Worm (Caenorhabditis elegans) whole organism, midembryonic: ENCODE measurements around the gene R12B2.7.

Experiments
- T22C8.4 ChIP-seq: fragments of 200-800 bp; sonication (Bioruptor generic); IDR thresholded peaks from 2 replicates; pipeline ENCODE4 v1.3.6; 2022; ENCODE audit warnings: missing genetic modification characterization, missing compliant biosample characterization
- cog-1 ChIP-seq: sonication (generic microtip); optimal IDR thresholded peaks from 2 replicates; lab custom pipeline; 2016; ENCODE audit warnings: missing genetic modification characterization, missing compliant biosample characterization
- flt-1 ChIP-seq: fragments of 200-800 bp; sonication (Bioruptor generic); IDR thresholded peaks from 2 replicates; pipeline ENCODE4 v1.3.6; 2022; ENCODE audit warnings: missing genetic modification characterization, missing compliant biosample characterization
- klf-2 ChIP-seq: fragments of 200-800 bp; sonication (Bioruptor generic); conservative IDR thresholded peaks from 2 replicates; pipeline ENCODE4 v1.3.6; 2022; ENCODE audit warnings: missing genetic modification reagents, missing genetic modification characterization, missing compliant biosample characterization
- med-1 ChIP-seq: sonication (generic microtip); optimal IDR thresholded peaks from 2 replicates; lab custom pipeline; 2017; ENCODE audit warnings: missing genetic modification characterization, mild to moderate bottlenecking, missing compliant biosample characterization, antibody characterized with exemption, missing genetic modification reagents; ENCODE audit not compliant: insufficient read depth
- ref-1 ChIP-seq: fragments of 200-800 bp; sonication (Bioruptor generic); conservative IDR thresholded peaks from 2 replicates; pipeline ENCODE4 v1.3.6; 2022; ENCODE audit warnings: missing genetic modification reagents, missing genetic modification characterization, missing compliant biosample characterization
- tab-1 ChIP-seq: fragments of 200-800 bp; sonication (Bioruptor generic); IDR thresholded peaks from 2 replicates; pipeline ENCODE4 v1.3.6; 2022; ENCODE audit warnings: missing genetic modification characterization, missing compliant biosample characterization
- ztf-23 ChIP-seq: fragments of 200-800 bp; sonication (Bioruptor generic); IDR thresholded peaks from 2 replicates; pipeline ENCODE4 v1.3.6; 2022; ENCODE audit warnings: missing genetic modification reagents, missing genetic modification characterization, missing compliant biosample characterization
- ztf-29 ChIP-seq: fragments of 200-800 bp; sonication (Bioruptor generic); IDR thresholded peaks from 2 replicates; pipeline ENCODE4 v1.3.6; 2022; ENCODE audit warnings: missing genetic modification reagents, missing genetic modification characterization, missing compliant biosample characterization

Gene R12B2.7

DNA sequence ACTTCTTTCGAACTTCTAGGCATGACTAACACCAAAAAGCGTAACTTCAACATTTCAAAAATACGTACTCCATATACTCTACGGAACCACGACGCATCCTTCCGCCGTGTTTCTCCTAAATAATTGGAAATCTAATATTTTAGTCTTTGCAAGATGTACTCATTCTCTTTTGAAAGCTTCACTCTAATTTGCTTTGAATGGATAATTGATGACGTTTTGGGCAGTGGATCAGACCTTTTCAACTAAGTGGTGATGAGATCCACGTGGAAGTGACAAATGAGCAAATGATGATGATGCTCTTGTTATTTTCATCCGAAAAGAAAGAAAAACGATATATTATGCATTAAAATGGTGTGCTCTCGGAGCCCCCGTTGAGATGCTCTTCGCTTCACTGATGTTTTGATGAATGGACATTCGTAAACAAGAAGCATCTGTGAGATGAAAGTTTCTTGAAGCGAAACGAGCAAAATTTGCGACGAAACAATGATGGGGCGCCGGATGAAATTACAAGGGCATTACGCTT, 9.7 kb downstream of the R12B2.7 start:
- no peak for TF ChIP-seq T22C8.4 (GFP tag; lab: Robert Waterston, UW)
- TF ChIP-seq tab-1 = no peak
- no peak for TF ChIP-seq flt-1 (GFP tag; lab: Robert Waterston, UW)
- no peak for TF ChIP-seq klf-2 (GFP tag; lab: Robert Waterston, UW)
- TF ChIP-seq ztf-29 (GFP tag; lab: Robert Waterston, UW) = no peak
- TF ChIP-seq ref-1 = no peak
- TF ChIP-seq cog-1 (tag; lab: Kevin White, UChicago) = no peak
- no peak for TF ChIP-seq med-1
- TF ChIP-seq ztf-23 (GFP tag; lab: Robert Waterston, UW) = no peak

DNA sequence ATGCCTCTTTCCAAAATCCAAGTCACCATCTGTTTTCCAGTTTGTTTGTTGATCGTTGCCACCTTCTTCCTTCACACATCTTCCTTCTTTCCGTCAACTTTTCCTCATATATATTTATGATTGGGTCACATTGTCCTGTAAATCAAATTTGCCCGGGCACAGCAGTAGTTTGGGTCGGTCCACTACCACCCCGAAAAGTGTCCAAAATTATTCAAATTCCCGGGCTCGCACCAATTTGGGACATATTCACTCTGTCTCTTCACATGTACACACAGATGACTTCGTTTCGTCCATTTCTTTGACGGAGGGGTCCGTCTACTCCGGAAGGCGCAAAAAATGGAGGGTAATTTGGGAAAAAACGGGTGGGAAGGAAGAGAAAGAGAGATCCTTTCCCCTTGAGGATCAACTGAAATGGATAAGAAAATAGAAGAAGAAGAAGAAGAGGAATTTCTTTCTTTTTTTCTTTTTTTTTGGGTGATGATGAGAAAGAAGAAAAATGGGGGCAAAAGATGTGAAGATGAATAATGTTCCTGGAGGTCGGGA, 12.1 kb downstream of the R12B2.7 start:
- TF ChIP-seq ztf-23 (GFP tag; lab: Robert Waterston, UW) (no peak), med-1 (no peak), klf-2 (GFP tag; lab: Robert Waterston, UW) (no peak), tab-1 (no peak), T22C8.4 (GFP tag; lab: Robert Waterston, UW) (no peak), ref-1 (no peak), cog-1 (tag; lab: Kevin White, UChicago) (no peak), ztf-29 (GFP tag; lab: Robert Waterston, UW) (no peak), flt-1 (GFP tag; lab: Robert Waterston, UW) (no peak)

DNA sequence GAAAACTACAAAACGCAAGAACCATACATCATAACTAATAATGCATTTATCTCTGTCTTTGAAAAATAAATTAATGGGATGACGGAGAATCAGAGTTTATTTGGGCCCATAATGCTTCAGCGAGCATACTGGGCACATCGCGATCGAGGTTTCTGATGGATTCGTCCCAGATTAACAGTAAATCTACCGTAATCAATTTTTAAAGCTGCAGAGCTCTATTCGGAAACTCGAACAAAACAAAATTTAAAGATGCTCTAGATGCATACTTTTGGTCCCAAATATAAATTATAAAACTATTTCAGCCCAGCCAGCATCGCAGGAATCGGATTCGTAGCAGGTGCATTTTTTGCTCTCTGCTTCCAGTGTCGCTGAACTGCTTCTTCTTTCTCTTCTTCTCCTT, 13.2 kb downstream of the R12B2.7 start:
- TF ChIP-seq T22C8.4 (GFP tag; lab: Robert Waterston, UW) (no peak), ztf-23 (GFP tag; lab: Robert Waterston, UW) (no peak), cog-1 (tag; lab: Kevin White, UChicago) (no peak), flt-1 (GFP tag; lab: Robert Waterston, UW) (no peak), klf-2 (GFP tag; lab: Robert Waterston, UW) (no peak), ref-1 (no peak), ztf-29 (GFP tag; lab: Robert Waterston, UW) (no peak), med-1 (no peak), tab-1 (no peak)

DNA sequence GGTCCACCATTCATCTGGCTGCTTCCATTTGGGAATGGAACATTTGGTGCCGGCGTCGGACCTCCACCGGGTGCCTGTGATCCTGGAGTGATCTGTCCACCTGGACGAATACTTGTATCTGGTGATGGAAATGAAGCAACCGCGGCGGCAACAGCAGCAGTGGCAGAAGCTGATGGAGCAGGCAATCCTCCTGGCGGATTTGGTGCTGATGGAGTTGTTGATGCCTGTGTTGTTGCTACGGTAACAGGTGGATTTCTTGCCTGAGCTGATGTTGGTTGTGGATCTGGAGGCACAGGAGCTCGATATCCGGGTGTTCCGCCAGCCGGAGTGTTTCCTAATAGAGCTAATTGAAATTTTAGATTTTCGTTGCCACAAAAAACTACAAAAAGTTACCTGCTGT, 17.6 kb downstream of the R12B2.7 start:
- TF ChIP-seq ztf-23 (GFP tag; lab: Robert Waterston, UW) (no peak), tab-1 (no peak), flt-1 (GFP tag; lab: Robert Waterston, UW) (no peak), ref-1 (no peak), klf-2 (GFP tag; lab: Robert Waterston, UW) (no peak), med-1 (no peak), ztf-29 (GFP tag; lab: Robert Waterston, UW) (no peak), T22C8.4 (GFP tag; lab: Robert Waterston, UW) (no peak), cog-1 (tag; lab: Kevin White, UChicago) (no peak)

DNA sequence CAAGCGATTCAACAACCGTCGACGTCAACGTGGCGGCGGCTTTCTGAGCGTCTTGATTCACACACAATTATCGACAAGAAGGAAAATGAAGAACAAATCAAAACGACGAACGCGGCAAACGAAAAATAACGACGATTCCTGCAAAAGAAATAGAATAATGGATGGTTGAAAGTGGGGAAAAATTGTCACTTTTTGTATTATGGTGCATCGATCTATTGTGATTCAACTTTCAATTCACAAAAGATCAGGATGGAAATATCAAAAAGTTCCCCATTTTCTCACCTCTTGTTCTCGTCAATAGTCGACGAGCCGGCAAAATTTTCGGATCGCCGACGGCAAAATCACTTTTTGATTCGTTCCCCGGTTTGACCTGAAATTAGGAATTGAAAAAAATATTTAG, 18.5 kb downstream of the R12B2.7 start, which contains the start of the genes R12B2.13 and mdt-15:
Gene R12B2.13 (minus strand): TSS at position 101 of the 400 bp plus-strand sequence.
Gene mdt-15 (minus strand): TSS at position 376 of the 400 bp plus-strand sequence.
- TF ChIP-seq ztf-23 (GFP tag; lab: Robert Waterston, UW) = no peak

DNA sequence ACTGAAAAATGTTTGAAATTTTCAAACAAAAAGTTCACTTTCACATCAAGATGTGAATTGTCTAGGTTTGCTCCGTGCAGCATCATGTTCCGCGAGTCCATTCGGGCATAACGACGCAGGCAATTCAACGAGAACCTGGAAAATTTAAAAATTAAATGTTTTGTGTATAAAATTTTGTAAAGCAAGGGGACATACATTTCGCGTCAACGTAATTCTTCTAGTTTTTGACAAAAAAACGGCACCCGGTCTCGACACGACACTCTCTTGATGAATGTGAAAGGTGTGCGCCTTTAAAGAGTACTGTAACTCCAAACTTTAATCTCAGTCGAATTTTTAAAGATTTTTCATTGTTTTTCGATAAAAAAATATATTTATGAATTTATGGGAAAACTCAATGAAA, 19.2 kb downstream of the R12B2.7 start, which contains the start of gene R12B2.6:
Gene R12B2.6 (minus strand): TSS at position 101 of the 400 bp plus-strand sequence.
- TF ChIP-seq cog-1 (tag; lab: Kevin White, UChicago) (no peak), ztf-29 (GFP tag; lab: Robert Waterston, UW) (no peak), ztf-23 (GFP tag; lab: Robert Waterston, UW) (no peak), tab-1 (no peak), flt-1 (GFP tag; lab: Robert Waterston, UW) (no peak), T22C8.4 (GFP tag; lab: Robert Waterston, UW) (no peak), med-1 (no peak), ref-1 (no peak), klf-2 (GFP tag; lab: Robert Waterston, UW) (no peak)

DNA sequence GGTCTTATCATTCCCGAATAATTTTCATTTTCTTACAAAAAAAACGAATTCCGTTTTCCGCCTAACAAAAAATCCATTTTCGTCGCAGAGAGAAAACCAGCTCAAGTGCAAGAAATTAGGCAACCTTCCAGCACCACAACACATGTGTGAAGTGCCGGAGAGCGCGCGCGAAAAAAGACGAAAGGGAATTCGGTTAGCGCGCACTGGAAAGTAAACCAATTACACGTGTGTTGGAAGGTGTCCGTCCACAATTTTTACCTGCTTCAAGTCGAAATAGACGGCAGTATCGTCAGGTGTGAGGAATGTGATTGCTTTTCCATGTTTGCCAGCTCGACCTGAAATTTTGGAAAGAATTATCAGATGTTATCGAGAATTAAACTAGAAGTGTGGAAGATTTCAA, 19.8 kb downstream of the R12B2.7 start:
- TF ChIP-seq flt-1 (GFP tag; lab: Robert Waterston, UW) = no peak
- no peak for TF ChIP-seq cog-1 (tag; lab: Kevin White, UChicago)
- no peak for TF ChIP-seq med-1
- no peak for TF ChIP-seq T22C8.4 (GFP tag; lab: Robert Waterston, UW)
- no peak for TF ChIP-seq ztf-29 (GFP tag; lab: Robert Waterston, UW)
- TF ChIP-seq ztf-23 (GFP tag; lab: Robert Waterston, UW) = no peak
- no peak for TF ChIP-seq klf-2 (GFP tag; lab: Robert Waterston, UW)
- no peak for TF ChIP-seq ref-1
- TF ChIP-seq tab-1 = no peak

DNA sequence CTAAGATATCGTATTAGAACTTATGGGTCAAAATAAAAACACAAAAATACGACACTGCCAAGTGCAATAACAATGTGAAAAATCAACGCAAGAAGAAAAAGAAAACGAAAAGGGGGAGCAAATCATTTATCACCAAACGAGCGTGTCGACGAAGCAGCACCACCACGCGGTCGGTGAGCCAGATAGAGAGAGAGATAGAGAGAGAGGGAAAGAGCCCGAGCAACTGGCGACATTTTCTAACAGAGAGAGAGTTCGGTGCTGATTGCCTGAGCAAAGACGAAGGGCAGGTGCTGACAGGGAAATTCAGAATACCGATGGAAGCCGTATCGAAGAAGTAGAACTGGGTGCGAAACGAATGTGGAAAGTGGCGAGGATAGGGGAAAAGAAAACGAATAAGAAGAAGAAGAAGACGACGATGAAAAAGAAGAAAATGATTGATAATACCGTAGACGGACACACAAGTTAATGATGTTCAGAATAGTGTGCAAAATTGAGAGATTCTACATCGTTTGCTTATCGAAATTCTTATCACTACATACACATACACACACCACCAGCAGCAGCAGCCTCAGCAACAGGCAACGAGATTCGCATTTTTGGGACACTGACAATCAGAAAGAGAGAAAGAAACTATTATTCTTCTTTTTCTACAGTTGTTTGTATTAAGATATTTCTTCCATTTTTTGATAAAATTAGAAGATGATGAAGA, 20.5 kb downstream of the R12B2.7 start:
- TF ChIP-seq ztf-23 (GFP tag; lab: Robert Waterston, UW) (0 out of 2 replicates have a peak, but pooled peaks have one; percentile 22), T22C8.4 (GFP tag; lab: Robert Waterston, UW) (no peak)

DNA sequence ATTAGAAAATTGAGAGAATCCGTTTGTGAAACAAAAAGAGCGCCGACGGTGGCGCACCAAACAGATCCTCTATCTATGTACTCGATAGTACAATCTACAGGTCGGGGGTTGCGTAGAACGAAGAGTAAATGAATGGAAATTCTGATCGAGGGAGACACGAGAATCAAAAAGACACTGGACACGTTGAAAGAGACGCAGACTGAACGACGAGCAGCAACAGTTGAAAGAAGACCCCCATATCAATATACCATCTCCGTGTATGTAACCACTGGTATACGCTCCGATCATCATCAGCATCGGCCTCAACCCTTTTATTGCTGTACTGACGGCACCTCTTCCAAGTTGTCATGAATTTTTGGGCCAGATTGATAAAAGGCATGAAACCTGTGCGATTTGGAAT, 21.4 kb downstream of the R12B2.7 start:
- TF ChIP-seq med-1 = no peak
- no peak for TF ChIP-seq T22C8.4 (GFP tag; lab: Robert Waterston, UW)
- no peak for TF ChIP-seq flt-1 (GFP tag; lab: Robert Waterston, UW)
- no peak for TF ChIP-seq tab-1
- no peak for TF ChIP-seq ztf-29 (GFP tag; lab: Robert Waterston, UW)
- TF ChIP-seq ref-1 = no peak
- TF ChIP-seq klf-2 (GFP tag; lab: Robert Waterston, UW) = no peak
- no peak for TF ChIP-seq cog-1 (tag; lab: Kevin White, UChicago)
- TF ChIP-seq ztf-23 (GFP tag; lab: Robert Waterston, UW) = no peak

DNA sequence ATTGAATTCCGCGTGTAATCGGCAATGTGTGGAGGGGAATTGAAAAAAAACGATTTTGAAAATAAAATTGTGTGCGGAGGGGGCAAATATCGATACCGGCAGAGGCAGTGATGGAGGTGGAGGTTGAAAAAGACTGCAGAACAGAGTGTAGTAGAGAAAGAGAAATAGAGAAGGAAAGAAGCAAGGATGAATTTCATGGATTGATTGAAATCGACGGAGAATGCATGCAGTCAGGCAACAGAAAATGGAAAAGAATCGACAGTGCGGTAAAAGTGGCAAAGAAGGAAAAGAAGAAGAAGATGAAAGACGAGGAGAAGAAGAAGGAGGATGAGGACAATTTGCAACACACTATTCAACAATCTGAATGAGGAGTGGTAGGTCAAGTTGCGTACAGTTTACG, 22.0 kb downstream of the R12B2.7 start, which contains the start of gene W04D12.1:
Gene W04D12.1 (plus strand): TSS at position 111 of the 400 bp plus-strand sequence.
- no peak for TF ChIP-seq ztf-29 (GFP tag; lab: Robert Waterston, UW)
- TF ChIP-seq ref-1 = no peak
- TF ChIP-seq tab-1 = no peak
- TF ChIP-seq cog-1 (tag; lab: Kevin White, UChicago) = no peak
- no peak for TF ChIP-seq T22C8.4 (GFP tag; lab: Robert Waterston, UW)
- no peak for TF ChIP-seq flt-1 (GFP tag; lab: Robert Waterston, UW)
- TF ChIP-seq ztf-23 (GFP tag; lab: Robert Waterston, UW) = no peak
- no peak for TF ChIP-seq klf-2 (GFP tag; lab: Robert Waterston, UW)
- no peak for TF ChIP-seq med-1
